ENCODE assay signal across 2 fruit fly cellular contexts in the genomic region with DNA sequence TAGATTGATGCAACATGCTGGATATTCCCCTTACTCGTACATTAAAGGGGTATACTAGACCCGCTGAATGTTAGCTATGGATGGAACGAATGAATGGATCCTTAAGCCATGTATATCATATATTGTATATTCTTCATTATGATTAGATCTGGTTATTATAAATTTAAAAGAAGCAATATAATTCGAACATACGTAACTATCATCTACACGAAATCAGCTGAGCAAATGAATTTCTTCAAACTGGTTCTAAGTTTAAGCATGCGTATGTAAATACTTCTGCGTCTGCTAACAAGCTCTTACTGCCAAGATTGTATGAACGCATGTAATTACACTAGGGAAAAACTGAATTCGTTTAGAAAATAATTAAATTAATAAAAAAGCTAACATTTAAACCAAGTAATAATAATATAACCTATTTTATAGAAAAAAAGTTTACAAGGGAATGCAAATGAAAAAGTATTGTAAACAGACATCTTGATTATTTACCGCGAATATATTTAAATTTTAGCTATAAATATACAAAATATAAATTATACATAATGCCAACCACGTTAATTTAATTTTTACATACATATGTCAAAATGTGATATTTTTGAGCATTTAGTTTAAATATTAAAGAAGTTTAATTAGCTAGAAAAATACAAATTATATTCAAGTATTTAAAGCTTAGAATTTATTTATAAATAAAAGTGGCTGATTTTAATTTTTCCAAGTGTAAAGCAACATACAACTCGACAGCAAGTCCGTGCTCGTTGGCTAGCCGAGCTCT.
TF ChIP-seq lines count a peak whose summit lies in the region.

No protein-coding gene starts in this region.

TF ChIP-seq in whole organism, embryonic, 481 proteins besides CTCF, POLR2A, EP300 and RAD21 (continued from another document and continues in another):
- no peak for TF ChIP-seq ash1 (GFP tag; optimal IDR thresholded peaks at IDR 0.05; lab: Kevin White, UChicago)
- peak; percentile 69 for TF ChIP-seq CG10267 (tag; optimal IDR thresholded peaks at IDR 0.05; lab: Kevin White, UChicago)
- 0 out of 2 replicates have a peak, but pooled peaks have one; percentile 5 for TF ChIP-seq cas (GFP tag; IDR thresholded peaks at IDR 0.05; lab: Robert Waterston, UW)
- peak; percentile 78 for TF ChIP-seq row (GFP tag; IDR thresholded peaks at IDR 0.05; lab: Robert Waterston, UW)
- TF ChIP-seq Stat92E (GFP tag; optimal IDR thresholded peaks at IDR 0.05; lab: Kevin White, UChicago) = no peak
- no peak for TF ChIP-seq crol (GFP tag; IDR thresholded peaks at IDR 0.05; lab: Robert Waterston, UW)
- TF ChIP-seq mirr (GFP tag; optimal IDR thresholded peaks at IDR 0.05; lab: Kevin White, UChicago) = no peak
- TF ChIP-seq CG10979 (tag; optimal IDR thresholded peaks at IDR 0.05; lab: Kevin White, UChicago) = peak; percentile 82
- no peak for TF ChIP-seq Oaz (GFP tag; IDR thresholded peaks at IDR 0.05; lab: Robert Waterston, UW)
- TF ChIP-seq nau (GFP tag; optimal IDR thresholded peaks at IDR 0.05; lab: Kevin White, UChicago) = no peak
- no peak for TF ChIP-seq Fer2 (tag; optimal IDR thresholded peaks at IDR 0.05; lab: Kevin White, UChicago)
- peak; percentile 39 for TF ChIP-seq tio (GFP tag; optimal IDR thresholded peaks at IDR 0.05; lab: Kevin White, UChicago)
- no peak for TF ChIP-seq CG31388 (GFP tag; optimal IDR thresholded peaks at IDR 0.05; lab: Kevin White, UChicago)
- no peak for TF ChIP-seq Opbp (GFP tag; IDR thresholded peaks at IDR 0.05; lab: Robert Waterston, UW; ENCODE audit: partially characterized antibody)
- TF ChIP-seq maf-S (GFP tag; optimal IDR thresholded peaks at IDR 0.05; lab: Kevin White, UChicago) = no peak
- peak; percentile 62 for TF ChIP-seq CG6689 (GFP tag; IDR thresholded peaks at IDR 0.05; lab: Robert Waterston, UW)
- peak; percentile 75 for TF ChIP-seq CG12391 (tag; optimal IDR thresholded peaks at IDR 0.05; lab: Kevin White, UChicago)
- TF ChIP-seq Bgb (GFP tag; IDR thresholded peaks at IDR 0.05; lab: Robert Waterston, UW; ENCODE audit: partially characterized antibody) = no peak
- TF ChIP-seq CG4707 (GFP tag; optimal IDR thresholded peaks at IDR 0.05; lab: Kevin White, UChicago) = peak; percentile 55
- TF ChIP-seq toy (GFP tag; IDR thresholded peaks at IDR 0.05; lab: Robert Waterston, UW) = no peak
- TF ChIP-seq CG17361 (GFP tag; IDR thresholded peaks at IDR 0.05; lab: Robert Waterston, UW) = peak; percentile 97
- TF ChIP-seq danr (GFP tag; IDR thresholded peaks at IDR 0.05; lab: Robert Waterston, UW) = 0 out of 2 replicates have a peak, but pooled peaks have one; percentile 28
- 0 out of 2 replicates have a peak, but pooled peaks have one; percentile 18 for TF ChIP-seq onecut (GFP tag; IDR thresholded peaks at IDR 0.05; lab: Robert Waterston, UW)
- peak; percentile 14; the same call in 1 of the 2 replicates for TF ChIP-seq ssp (GFP tag; IDR thresholded peaks at IDR 0.05; lab: Robert Waterston, UW)
- no peak for TF ChIP-seq CG4328 (GFP tag; optimal IDR thresholded peaks at IDR 0.05; lab: Kevin White, UChicago)
- TF ChIP-seq inv (GFP tag; IDR thresholded peaks at IDR 0.05; lab: Robert Waterston, UW; ENCODE audit: partially characterized antibody) = no peak
- TF ChIP-seq CG4617 (GFP tag; optimal IDR thresholded peaks at IDR 0.05; lab: Kevin White, UChicago; ENCODE audit: borderline replicate concordance) = no peak
- TF ChIP-seq CG31441 (GFP tag; IDR thresholded peaks at IDR 0.05; lab: Robert Waterston, UW) = peak; percentile 87
- no peak for TF ChIP-seq p53 (GFP tag; optimal IDR thresholded peaks at IDR 0.05; lab: Kevin White, UChicago)
- TF ChIP-seq Eip74EF (GFP tag; optimal IDR thresholded peaks at IDR 0.05; lab: Kevin White, UChicago) = peak in 1 of 2 experiments; percentile 9
- peak; percentile 4 for TF ChIP-seq CG13624 (GFP tag; optimal IDR thresholded peaks at IDR 0.05; lab: Kevin White, UChicago)
- no peak for TF ChIP-seq CG6683 (GFP tag; optimal IDR thresholded peaks at IDR 0.05; lab: Kevin White, UChicago)
- no peak for TF ChIP-seq CG12744 (GFP tag; optimal IDR thresholded peaks at IDR 0.05; lab: Kevin White, UChicago)
- peak; percentile 94 for TF ChIP-seq sens (GFP tag; lab: Kevin White, UChicago)
- peak; percentile 0 for TF ChIP-seq CG3995 (GFP tag; optimal IDR thresholded peaks at IDR 0.05; lab: Kevin White, UChicago)
- no peak for TF ChIP-seq Doc3 (GFP tag; IDR thresholded peaks at IDR 0.05; lab: Robert Waterston, UW; ENCODE audit: partially characterized antibody)
- TF ChIP-seq Gug (GFP tag; IDR thresholded peaks at IDR 0.05; lab: Robert Waterston, UW) = peak; percentile 45; the same call in 3 of the 4 replicates
- TF ChIP-seq Dip2 (GFP tag; IDR thresholded peaks at IDR 0.05; lab: Robert Waterston, UW) = no peak
- TF ChIP-seq crp (GFP tag; optimal IDR thresholded peaks at IDR 0.05; lab: Kevin White, UChicago) = peak in 1 of 2 experiments; percentile 38
- TF ChIP-seq MESR4 (GFP tag; optimal IDR thresholded peaks at IDR 0.05; lab: Kevin White, UChicago) = peak; percentile 8
- TF ChIP-seq CG30403 (GFP tag; optimal IDR thresholded peaks at IDR 0.05; lab: Kevin White, UChicago) = peak; percentile 71
- TF ChIP-seq CG11456 (GFP tag; IDR thresholded peaks at IDR 0.05; lab: Robert Waterston, UW) = no peak
- TF ChIP-seq CG9797 (GFP tag; optimal IDR thresholded peaks at IDR 0.05; lab: Kevin White, UChicago) = no peak
- no peak for TF ChIP-seq CrebB (tag; optimal IDR thresholded peaks at IDR 0.05; lab: Kevin White, UChicago)
- peak; percentile 38; the same call in 1 of the 2 replicates for TF ChIP-seq H2.0 (GFP tag; IDR thresholded peaks at IDR 0.05; lab: Robert Waterston, UW)
- TF ChIP-seq HLH54F (GFP tag; optimal IDR thresholded peaks at IDR 0.05; lab: Kevin White, UChicago) = peak; percentile 28
- TF ChIP-seq cato (GFP tag; optimal IDR thresholded peaks at IDR 0.05; lab: Kevin White, UChicago; ENCODE audit: borderline replicate concordance) = no peak
- no peak for TF ChIP-seq mld (GFP tag; IDR thresholded peaks at IDR 0.05; lab: Robert Waterston, UW; ENCODE audit: partially characterized antibody)
- no peak for TF ChIP-seq disco-r (GFP tag; optimal IDR thresholded peaks at IDR 0.05; lab: Kevin White, UChicago)
- no peak for TF ChIP-seq Elba2 (GFP tag; optimal IDR thresholded peaks at IDR 0.05; lab: Kevin White, UChicago)
- no peak for TF ChIP-seq vfl (GFP tag; optimal IDR thresholded peaks at IDR 0.05; lab: Kevin White, UChicago)
- TF ChIP-seq CG17359 (tag; optimal IDR thresholded peaks at IDR 0.05; lab: Kevin White, UChicago) = peak; percentile 66
- no peak for TF ChIP-seq TFAM (GFP tag; optimal IDR thresholded peaks at IDR 0.05; lab: Kevin White, UChicago)
- TF ChIP-seq Fer1 (GFP tag; optimal IDR thresholded peaks at IDR 0.05; lab: Kevin White, UChicago) = peak; percentile 39
- TF ChIP-seq Ets65A (GFP tag; lab: Kevin White, UChicago) = peak; percentile 16
- no peak for TF ChIP-seq dan (GFP tag; IDR thresholded peaks at IDR 0.05; lab: Robert Waterston, UW)
- TF ChIP-seq CG3726 (GFP tag; IDR thresholded peaks at IDR 0.05; lab: Robert Waterston, UW) = no peak
- peak; percentile 46 for TF ChIP-seq jing (GFP tag; optimal IDR thresholded peaks at IDR 0.05; lab: Kevin White, UChicago)
- TF ChIP-seq CG8281 (tag; optimal IDR thresholded peaks at IDR 0.05; lab: Kevin White, UChicago) = peak; percentile 34
- peak; percentile 47 for TF ChIP-seq CG5245 (GFP tag; optimal IDR thresholded peaks at IDR 0.05; lab: Kevin White, UChicago)

TF ChIP-seq in whole organism, prepupa, 60 proteins besides CTCF, POLR2A, EP300 and RAD21 (continued from another document):
- TF ChIP-seq achi (GFP tag; optimal IDR thresholded peaks at IDR 0.05; lab: Kevin White, UChicago) (peak; percentile 57), Gug (GFP tag; IDR thresholded peaks at IDR 0.05; lab: Robert Waterston, UW) (peak; percentile 68), fkh (GFP tag; optimal IDR thresholded peaks at IDR 0.05; lab: Kevin White, UChicago) (peak; percentile 55), CG1621 (tag; optimal IDR thresholded peaks at IDR 0.05; lab: Kevin White, UChicago) (peak; percentile 74), OdsH (GFP tag; optimal IDR thresholded peaks at IDR 0.05; lab: Kevin White, UChicago) (peak; percentile 49), Smox (GFP tag; optimal IDR thresholded peaks at IDR 0.05; lab: Kevin White, UChicago) (peak; percentile 61), CG9139 (GFP tag; optimal IDR thresholded peaks at IDR 0.05; lab: Kevin White, UChicago) (no peak), Ets21C (GFP tag; optimal IDR thresholded peaks at IDR 0.05; lab: Kevin White, UChicago) (peak; percentile 13), CG34406 (GFP tag; optimal IDR thresholded peaks at IDR 0.05; lab: Kevin White, UChicago) (peak; percentile 58)
TF ChIP-seq in whole organism, prepupa: peak in this region for 48.
